Fruit fly (Drosophila melanogaster) whole organism, embryonic: ENCODE data around the gene Dh44.

Experiments used
- Atf6 ChIP-seq: fragments of 200-800 bp; sonication (Bioruptor generic); IDR thresholded peaks from 2 replicates; pipeline ENCODE4 v1.3.6; 2022; ENCODE audit warnings: missing biosample characterization, missing genetic modification characterization
- BtbVII ChIP-seq: fragments of 200-800 bp; sonication (Bioruptor generic); optimal IDR thresholded peaks from 3 replicates; lab custom pipeline; 2017; ENCODE audit warnings: missing biosample characterization, mild to moderate bottlenecking, missing genetic modification characterization
- CG10366 ChIP-seq: fragments of 200-800 bp; sonication (Bioruptor generic); IDR thresholded peaks from 2 replicates; pipeline ENCODE4 v1.3.6; 2022; ENCODE audit warnings: missing biosample characterization, missing genetic modification characterization
- CG10462 ChIP-seq: fragments of 200-800 bp; sonication (Bioruptor generic); optimal IDR thresholded peaks from 2 replicates; lab custom pipeline; 2016; ENCODE audit warnings: missing biosample characterization, missing genetic modification characterization
- CG11093 ChIP-seq: fragments of 200-800 bp; sonication (Bioruptor generic); IDR thresholded peaks from 3 replicates; pipeline ENCODE4 v1.3.6; 2022; ENCODE audit warnings: missing biosample characterization, missing genetic modification characterization
- CG11695 ChIP-seq: fragments of 200-800 bp; sonication (Bioruptor generic); IDR thresholded peaks from 3 replicates; pipeline ENCODE4 v1.3.6; 2022; ENCODE audit warnings: missing biosample characterization, missing genetic modification characterization
- CG11696 ChIP-seq: fragments of 200-800 bp; sonication (Bioruptor generic); IDR thresholded peaks from 2 replicates; pipeline ENCODE4 v1.3.6; 2022; ENCODE audit warnings: missing biosample characterization, missing genetic modification characterization
- CG12219 ChIP-seq: fragments of 200-800 bp; sonication (Bioruptor generic); optimal IDR thresholded peaks from 3 replicates; lab custom pipeline; 2018; ENCODE audit warnings: missing biosample characterization, mild to moderate bottlenecking, missing genetic modification characterization
- CG17186 ChIP-seq: fragments of 200-800 bp; sonication (Bioruptor generic); optimal IDR thresholded peaks from 3 replicates; lab custom pipeline; 2017; ENCODE audit warnings: missing biosample characterization, missing genetic modification reagents, missing genetic modification characterization
- CG2202 ChIP-seq: fragments of 200-800 bp; sonication (Bioruptor generic); optimal IDR thresholded peaks from 2 replicates; lab custom pipeline; 2018; ENCODE audit warnings: missing biosample characterization, mild to moderate bottlenecking, missing genetic modification characterization
- CG31441 ChIP-seq: fragments of 200-800 bp; sonication (Bioruptor generic); IDR thresholded peaks from 2 replicates; pipeline ENCODE4 v1.3.6; 2022; ENCODE audit warnings: missing biosample characterization, missing genetic modification characterization
- CG32767 ChIP-seq: fragments of 200-800 bp; sonication (Bioruptor generic); IDR thresholded peaks from 2 replicates; pipeline ENCODE4 v1.3.6; 2022; ENCODE audit warnings: missing biosample characterization, missing genetic modification characterization
- CG34422 ChIP-seq: fragments of 200-800 bp; sonication (Bioruptor generic); IDR thresholded peaks from 3 replicates; pipeline ENCODE4 v1.3.6; 2022; ENCODE audit warnings: missing biosample characterization, missing genetic modification characterization
- CG6254 ChIP-seq: fragments of 200-800 bp; sonication (Bioruptor generic); optimal IDR thresholded peaks from 3 replicates; lab custom pipeline; 2017; ENCODE audit warnings: mild to moderate bottlenecking, missing biosample characterization, missing genetic modification reagents, missing genetic modification characterization
- CG6791 ChIP-seq: fragments of 200-800 bp; sonication (Bioruptor generic); IDR thresholded peaks from 3 replicates; pipeline ENCODE4 v1.3.6; 2022; ENCODE audit warnings: missing biosample characterization, missing genetic modification characterization; ENCODE audit not compliant: partially characterized antibody
- CG7963 ChIP-seq: fragments of 200-800 bp; sonication (Bioruptor generic); IDR thresholded peaks from 3 replicates; pipeline ENCODE4 v1.3.6; 2022; ENCODE audit warnings: missing biosample characterization, missing genetic modification characterization; ENCODE audit not compliant: partially characterized antibody
- CG7987 ChIP-seq: fragments of 200-800 bp; sonication (Bioruptor generic); optimal IDR thresholded peaks from 2 replicates; lab custom pipeline; 2018; ENCODE audit warnings: missing biosample characterization, mild to moderate bottlenecking, missing genetic modification characterization, moderate library complexity
- CG9609 ChIP-seq: fragments of 200-800 bp; sonication (Bioruptor generic); optimal IDR thresholded peaks from 3 replicates; lab custom pipeline; 2016; ENCODE audit warnings: missing biosample characterization, missing genetic modification characterization
- CG9797 ChIP-seq: fragments of 200-800 bp; sonication (Bioruptor generic); optimal IDR thresholded peaks from 3 replicates; lab custom pipeline; 2018; ENCODE audit warnings: missing biosample characterization, mild to moderate bottlenecking, missing genetic modification characterization
- CG9817 ChIP-seq: fragments of 200-800 bp; sonication (Bioruptor generic); optimal IDR thresholded peaks from 2 replicates; lab custom pipeline; 2018; ENCODE audit warnings: missing biosample characterization, mild to moderate bottlenecking, missing genetic modification characterization, moderate library complexity
- E2f2 ChIP-seq: fragments of 200-800 bp; sonication (Bioruptor generic); IDR thresholded peaks from 2 replicates; pipeline ENCODE4 v1.3.6; 2022; ENCODE audit warnings: missing biosample characterization, missing genetic modification characterization
- Gug ChIP-seq: fragments of 200-800 bp; sonication (Bioruptor generic); IDR thresholded peaks from 4 replicates; pipeline ENCODE4 v1.3.6; 2022; ENCODE audit warnings: missing biosample characterization, missing genetic modification characterization
- H15 ChIP-seq: fragments of 200-800 bp; sonication (Bioruptor generic); IDR thresholded peaks from 3 replicates; pipeline ENCODE4 v1.3.6; 2022; ENCODE audit warnings: missing biosample characterization, missing genetic modification characterization
- Max ChIP-seq: fragments of 200-800 bp; sonication (Bioruptor generic); optimal IDR thresholded peaks from 2 replicates; lab custom pipeline; 2016; ENCODE audit warnings: missing biosample characterization, mild to moderate bottlenecking, missing genetic modification characterization
- NfI ChIP-seq: fragments of 200-800 bp; sonication (Bioruptor generic); optimal IDR thresholded peaks from 3 replicates; lab custom pipeline; 2018; ENCODE audit warnings: missing biosample characterization, mild to moderate bottlenecking, missing genetic modification characterization, moderate library complexity
- Pdp1 ChIP-seq, 2 experiments: fragments of 200-800 bp; sonication (Bioruptor generic); optimal IDR thresholded peaks; 3 replicates each; lab custom pipeline; 2016; ENCODE audit warnings: missing biosample characterization in 2 of 2, missing genetic modification characterization in 2 of 2, mild to moderate bottlenecking in 1 of 2, moderate library complexity in 1 of 2
- Ravus ChIP-seq: fragments of 200-800 bp; sonication (Bioruptor generic); IDR thresholded peaks from 2 replicates; pipeline ENCODE4 v1.3.6; 2022; ENCODE audit warnings: missing biosample characterization, missing genetic modification characterization
- Sox100B ChIP-seq: fragments of 200-800 bp; sonication (Bioruptor generic); optimal IDR thresholded peaks from 3 replicates; lab custom pipeline; 2018; ENCODE audit warnings: missing biosample characterization, mild to moderate bottlenecking, missing genetic modification characterization
- Xbp1 ChIP-seq: fragments of 200-800 bp; sonication (Bioruptor generic); optimal IDR thresholded peaks from 3 replicates; lab custom pipeline; 2016; ENCODE audit warnings: missing biosample characterization, mild to moderate bottlenecking, missing genetic modification characterization
- ap ChIP-seq: fragments of 200-800 bp; sonication (Bioruptor generic); IDR thresholded peaks from 2 replicates; pipeline ENCODE4 v1.3.6; 2022; ENCODE audit warnings: missing biosample characterization, missing genetic modification characterization
- az2 ChIP-seq: fragments of 200-800 bp; sonication (Bioruptor generic); optimal IDR thresholded peaks from 3 replicates; lab custom pipeline; 2016; ENCODE audit warnings: missing biosample characterization, missing genetic modification characterization
- caup ChIP-seq: fragments of 200-800 bp; sonication (Bioruptor generic); optimal IDR thresholded peaks from 3 replicates; lab custom pipeline; 2017; ENCODE audit warnings: missing biosample characterization, mild to moderate bottlenecking, missing genetic modification characterization, moderate library complexity; ENCODE audit not compliant: severe bottlenecking
- chinmo ChIP-seq: fragments of 200-800 bp; sonication (Bioruptor generic); IDR thresholded peaks from 4 replicates; pipeline ENCODE4 v1.3.6; 2022; ENCODE audit warnings: missing biosample characterization, missing genetic modification characterization; ENCODE audit not compliant: partially characterized antibody
- corto ChIP-seq: fragments of 200-800 bp; sonication (Bioruptor generic); optimal IDR thresholded peaks from 2 replicates; lab custom pipeline; 2016; ENCODE audit warnings: missing biosample characterization, mild to moderate bottlenecking, missing genetic modification characterization, moderate library complexity
- cwo ChIP-seq: fragments of 200-800 bp; sonication (Bioruptor generic); optimal IDR thresholded peaks from 3 replicates; lab custom pipeline; 2017; ENCODE audit warnings: missing biosample characterization, missing genetic modification characterization, mild to moderate bottlenecking, moderate library complexity, missing genetic modification reagents
- fd102C ChIP-seq: fragments of 200-800 bp; sonication (Bioruptor generic); optimal IDR thresholded peaks from 2 replicates; lab custom pipeline; 2018; ENCODE audit warnings: missing biosample characterization, mild to moderate bottlenecking, missing genetic modification characterization, moderate library complexity
- gcm2 ChIP-seq: fragments of 200-800 bp; sonication (Bioruptor generic); optimal IDR thresholded peaks from 2 replicates; lab custom pipeline; 2016; ENCODE audit warnings: missing biosample characterization, missing genetic modification characterization
- hkb ChIP-seq, 2 experiments: fragments of 200-800 bp in 1 of 2; fragments of >200 bp in 1 of 2; sonication (Bioruptor generic) in 1 of 2; IDR thresholded peaks in 1 of 2; optimal IDR thresholded peaks in 1 of 2; 2 replicates each; pipeline versions ENCODE4 v1.3.6 to Lab custom; 2017 to 2022; ENCODE audit warnings: missing biosample characterization in 1 of 2, missing genetic modification characterization in 1 of 2
- jumu ChIP-seq: fragments of 200-800 bp; sonication (Bioruptor generic); optimal IDR thresholded peaks from 3 replicates; lab custom pipeline; 2016; ENCODE audit warnings: missing biosample characterization, missing genetic modification characterization
- lmd ChIP-seq: fragments of 200-800 bp; sonication (Bioruptor generic); IDR thresholded peaks from 2 replicates; pipeline ENCODE4 v1.3.6; 2022; ENCODE audit warnings: missing biosample characterization, missing genetic modification characterization
- prd ChIP-seq, 3 experiments: fragments of >200 bp in 2 of 3; fragments of 200-800 bp in 1 of 3; sonication (Bioruptor generic) in 1 of 3; optimal IDR thresholded peaks in 2 of 3; IDR thresholded peaks in 1 of 3; 2 replicates in 2 of 3; 3 replicates in 1 of 3; pipeline versions ENCODE4 v1.3.6 to Lab custom; 2017 to 2022; ENCODE audit warnings: missing biosample characterization in 1 of 3, missing genetic modification characterization in 1 of 3
- sim ChIP-seq: fragments of 200-800 bp; sonication (Bioruptor generic); IDR thresholded peaks from 2 replicates; pipeline ENCODE4 v1.3.6; 2022; ENCODE audit warnings: missing biosample characterization, missing genetic modification characterization
- sisA ChIP-seq: fragments of 200-800 bp; sonication (Bioruptor generic); IDR thresholded peaks from 2 replicates; pipeline ENCODE4 v1.3.6; 2022; ENCODE audit warnings: missing biosample characterization, missing genetic modification characterization
- slp2 ChIP-seq: fragments of 200-800 bp; sonication (Bioruptor generic); optimal IDR thresholded peaks from 2 replicates; lab custom pipeline; 2016; ENCODE audit warnings: missing biosample characterization, missing genetic modification characterization
- ssp ChIP-seq: fragments of 200-800 bp; sonication (Bioruptor generic); IDR thresholded peaks from 2 replicates; pipeline ENCODE4 v1.3.6; 2022; ENCODE audit warnings: missing biosample characterization, missing genetic modification characterization
- stc ChIP-seq: fragments of 200-800 bp; sonication (Bioruptor generic); IDR thresholded peaks from 2 replicates; pipeline ENCODE4 v1.3.6; 2022; ENCODE audit warnings: missing biosample characterization, missing genetic modification characterization
- vfl ChIP-seq: fragments of 200-800 bp; sonication (Bioruptor generic); optimal IDR thresholded peaks from 2 replicates; lab custom pipeline; 2016; ENCODE audit warnings: missing biosample characterization, missing genetic modification characterization
- yki ChIP-seq: fragments of >200 bp; optimal IDR thresholded peaks from 3 replicates; lab custom pipeline; 2018
- zen2 ChIP-seq: fragments of 200-800 bp; sonication (Bioruptor generic); IDR thresholded peaks from 3 replicates; pipeline ENCODE4 v1.3.6; 2022; ENCODE audit warnings: missing biosample characterization, missing genetic modification characterization; ENCODE audit not compliant: partially characterized antibody

The Dh44 gene

dm6 chr3R:9613124-9613523, 24.9 kb upstream of the Dh44 start (continued):
- no peak for TF ChIP-seq CG2202 (tag; lab: Kevin White, UChicago)
- peak; percentile 54 for TF ChIP-seq ssp
- TF ChIP-seq sisA, result no peak; the same call in 1 of the 2 replicates
- TF ChIP-seq NfI (GFP tag; lab: Kevin White, UChicago), result peak; percentile 48
- no peak for TF ChIP-seq CG9797 (GFP tag; lab: Kevin White, UChicago)
- TF ChIP-seq CG10462, result no peak
- peak; percentile 62 for TF ChIP-seq caup (GFP tag; lab: Kevin White, UChicago)
- TF ChIP-seq jumu (GFP tag; lab: Kevin White, UChicago), result peak; percentile 37
- no peak for TF ChIP-seq CG11093 (GFP tag; lab: Robert Waterston, UW)
- peak; percentile 48; the same call in 3 of the 4 replicates for TF ChIP-seq Gug (GFP tag; lab: Robert Waterston, UW)
- TF ChIP-seq Max (GFP tag; lab: Kevin White, UChicago), result peak; percentile 46
- no peak for TF ChIP-seq fd102C (GFP tag; lab: Kevin White, UChicago)
- peak; percentile 59 for TF ChIP-seq Atf6
- TF ChIP-seq stc (GFP tag; lab: Robert Waterston, UW), result peak; percentile 51; the same call in 1 of the 2 replicates
- peak; percentile 59; the same call in 1 of the 2 replicates for TF ChIP-seq CG10366 (GFP tag; lab: Robert Waterston, UW)
- TF ChIP-seq corto (GFP tag; lab: Kevin White, UChicago), result peak; percentile 66
- TF ChIP-seq vfl (GFP tag; lab: Kevin White, UChicago), result no peak
- no peak for TF ChIP-seq CG11695 (GFP tag; lab: Robert Waterston, UW)
- TF ChIP-seq BtbVII, result peak; percentile 58
- peak; percentile 70 for TF ChIP-seq CG31441 (GFP tag; lab: Robert Waterston, UW)
- TF ChIP-seq ap (GFP tag; lab: Robert Waterston, UW), result peak; percentile 46; the same call in 1 of the 2 replicates
- peak; percentile 20 for TF ChIP-seq CG7987 (GFP tag; lab: Kevin White, UChicago)
- peak; percentile 61 for TF ChIP-seq lmd (GFP tag; lab: Robert Waterston, UW)
- TF ChIP-seq E2f2 (GFP tag; lab: Robert Waterston, UW), result 0 out of 2 replicates have a peak, but pooled peaks have one; percentile 14
- no peak for TF ChIP-seq chinmo (GFP tag; lab: Robert Waterston, UW)
- TF ChIP-seq Pdp1 (GFP tag; optimal IDR thresholded peaks at IDR 0.05; lab: Kevin White, UChicago), result peak; percentile 52 to 54
- TF ChIP-seq sim (GFP tag; lab: Robert Waterston, UW), result no peak
- no peak for TF ChIP-seq zen2
- TF ChIP-seq CG12219 (GFP tag; lab: Kevin White, UChicago), result peak; percentile 37
- TF ChIP-seq gcm2 (GFP tag; lab: Kevin White, UChicago), result no peak
- 0 out of 3 replicates have a peak, but pooled peaks have one; percentile 39 for TF ChIP-seq H15 (GFP tag; lab: Robert Waterston, UW)
- 0 out of 3 replicates have a peak, but pooled peaks have one; percentile 25 for TF ChIP-seq CG34422 (GFP tag; lab: Robert Waterston, UW)
- peak; percentile 37; the same call in 1 of the 2 replicates for TF ChIP-seq Ravus (GFP tag; lab: Robert Waterston, UW)
- peak; percentile 53; the same call in 1 of the 2 replicates for TF ChIP-seq CG32767
- peak; percentile 12 for TF ChIP-seq slp2 (GFP tag; lab: Kevin White, UChicago)
- TF ChIP-seq CG6791 (GFP tag; lab: Robert Waterston, UW), result no peak
- peak; percentile 47 for TF ChIP-seq Sox100B (GFP tag; lab: Kevin White, UChicago)
- TF ChIP-seq CG11696 (GFP tag; lab: Robert Waterston, UW), result no peak
- no peak for TF ChIP-seq yki (lab: Kevin White, UChicago)
- no peak for TF ChIP-seq CG7963 (GFP tag; lab: Robert Waterston, UW)
- TF ChIP-seq Xbp1 (GFP tag; lab: Kevin White, UChicago), result peak; percentile 70
- no peak for TF ChIP-seq hkb (optimal IDR thresholded peaks at IDR 0.05; lab: Kevin White, UChicago)
- peak; percentile 86 for TF ChIP-seq hkb (GFP tag; IDR thresholded peaks at IDR 0.05; lab: Robert Waterston, UW)
- peak; percentile 30 for TF ChIP-seq CG6254 (GFP tag; lab: Kevin White, UChicago)
- peak; percentile 33 for TF ChIP-seq CG9817 (tag; lab: Kevin White, UChicago)
- TF ChIP-seq prd (optimal IDR thresholded peaks at IDR 0.05; lab: Kevin White, UChicago), result no peak
- peak; percentile 79 for TF ChIP-seq prd (GFP tag; IDR thresholded peaks at IDR 0.05; lab: Robert Waterston, UW)
- no peak for TF ChIP-seq CG17186
- TF ChIP-seq az2 (GFP tag; lab: Kevin White, UChicago), result peak; percentile 47
- TF ChIP-seq CG9609 (GFP tag; lab: Kevin White, UChicago), result peak; percentile 17
- TF ChIP-seq cwo, result peak; percentile 60
